Worm (Caenorhabditis elegans): ENCODE measurements around the gene lgc-20.

DNA sequence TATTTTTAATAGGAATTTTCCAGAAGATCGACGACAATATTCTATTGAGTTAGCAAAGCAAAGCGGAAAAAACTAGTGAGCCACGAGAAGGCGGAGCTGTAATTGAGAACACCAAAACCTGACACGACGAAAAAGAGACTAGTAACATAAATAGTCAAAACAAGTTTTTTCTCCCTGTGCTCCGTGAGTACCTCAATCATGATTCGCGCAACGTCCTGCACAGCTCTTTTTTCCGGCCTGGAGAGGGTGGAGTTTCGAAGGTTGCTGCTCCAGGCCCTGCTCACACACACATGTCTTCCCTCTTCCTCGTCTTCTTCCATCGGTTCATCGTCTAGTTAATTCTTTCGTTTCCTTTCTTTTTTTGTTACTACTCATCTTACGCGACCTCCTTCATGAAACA, 8.2 kb upstream of the lgc-20 start, which contains the start of gene clh-2:
- TF ChIP-seq him-1 (tag; optimal IDR thresholded peaks at IDR 0.05) (no peak), W03F9.2 (tag; optimal IDR thresholded peaks at IDR 0.05) (no peak)

All from whole organism, L4/young adult.